Fruit fly (Drosophila melanogaster) Kc167 (cell line): ENCODE measurements around the gene emei.

Experiments
- Myc ChIP-seq: fragments of >200 bp; optimal IDR thresholded peaks from 2 replicates; lab custom pipeline; 2017; ENCODE audit warnings: missing external identifiers
- h ChIP-seq: fragments of >200 bp; optimal IDR thresholded peaks from 3 replicates; lab custom pipeline; 2018; ENCODE audit warnings: missing external identifiers
- insv ChIP-seq: fragments of >200 bp; optimal IDR thresholded peaks from 3 replicates; lab custom pipeline; 2018; ENCODE audit warnings: missing external identifiers
- psq ChIP-seq: fragments of >200 bp; optimal IDR thresholded peaks from 2 replicates; lab custom pipeline; 2017; ENCODE audit warnings: missing external identifiers
- ttk ChIP-seq: sonication (Bioruptor generic); optimal IDR thresholded peaks from 2 replicates; lab custom pipeline; 2017; ENCODE audit warnings: missing external identifiers

- no peak for TF ChIP-seq psq
- TF ChIP-seq Myc: no peak
- TF ChIP-seq ttk (lab: Kevin White, UChicago): no peak
- no peak for TF ChIP-seq h (lab: Kevin White, UChicago)
- no peak for TF ChIP-seq insv (lab: Kevin White, UChicago)
Measured at dm6 chr3L:11062441-11062840, 47.0 kb upstream of the emei start, which contains the start of gene CG32069.
